Worm (Caenorhabditis elegans) whole organism, L4/young adult: ENCODE results near the gene ZK632.9.
A peak's percentile ranks its signal among the peaks of the same experiment; 100 is the strongest.

ENCODE experiments used
- W03F9.2 ChIP-seq: fragments of 150-350 bp; optimal IDR thresholded peaks from 2 replicates; lab custom pipeline; 2014; ENCODE audit warnings: missing biosample characterization, missing genetic modification characterization
- dao-5 ChIP-seq: sonication (generic microtip); optimal IDR thresholded peaks from 2 replicates; lab custom pipeline; 2016; ENCODE audit warnings: missing genotype, missing genetic modification characterization, moderate library complexity, missing compliant biosample characterization
- him-1 ChIP-seq: sonication (generic microtip); optimal IDR thresholded peaks from 2 replicates; lab custom pipeline; 2016; ENCODE audit warnings: missing genotype, missing genetic modification reagents, missing genetic modification characterization, missing compliant biosample characterization

ZK632.9 gene

ce11 chrIII:9853667-9854620 lies 28.7 kb upstream of the ZK632.9 start:
- TF ChIP-seq him-1: no peak
- TF ChIP-seq W03F9.2 (tag; lab: Kevin White, UChicago): no peak
- no peak for TF ChIP-seq dao-5 (tag; lab: Kevin White, UChicago)

ce11 chrIII:9851547-9851946 lies 26.3 kb upstream of the ZK632.9 start, which contains the start of gene K11H3.3:
K11H3.3 (plus strand) TSS chrIII:9851854.
- TF ChIP-seq dao-5 (tag; lab: Kevin White, UChicago): no peak
- TF ChIP-seq him-1: no peak
- no peak for TF ChIP-seq W03F9.2 (tag; lab: Kevin White, UChicago)

ce11 chrIII:9850877-9851276 lies 25.6 kb upstream of the ZK632.9 start:
- TF ChIP-seq him-1 (no peak), dao-5 (tag; lab: Kevin White, UChicago) (no peak), W03F9.2 (tag; lab: Kevin White, UChicago) (no peak)

ce11 chrIII:9849950-9850349 lies 24.7 kb upstream of the ZK632.9 start:
- TF ChIP-seq W03F9.2 (tag; lab: Kevin White, UChicago): no peak

ce11 chrIII:9848603-9849002 lies 23.4 kb upstream of the ZK632.9 start:
- TF ChIP-seq dao-5 (tag; lab: Kevin White, UChicago) (no peak), him-1 (no peak), W03F9.2 (tag; lab: Kevin White, UChicago) (no peak)

- TF ChIP-seq W03F9.2 (tag; lab: Kevin White, UChicago) (peak; percentile 69), dao-5 (tag; lab: Kevin White, UChicago) (no peak)
These were observed 22.9 kb upstream of the ZK632.9 start, which contains the start of gene mrpl-36 for ce11 chrIII:9848083-9848482. mrpl-36 (minus strand) TSS chrIII:9848116.

ce11 chrIII:9846093-9846492 lies 20.9 kb upstream of the ZK632.9 start, which contains the start of gene K11H3.2:
K11H3.2 (plus strand) TSS chrIII:9846393.
- no peak for TF ChIP-seq him-1
- no peak for TF ChIP-seq W03F9.2 (tag; lab: Kevin White, UChicago)
- no peak for TF ChIP-seq dao-5 (tag; lab: Kevin White, UChicago)

- TF ChIP-seq W03F9.2 (tag; lab: Kevin White, UChicago) (no peak), him-1 (no peak), dao-5 (tag; lab: Kevin White, UChicago) (no peak)
These were observed 18.5 kb upstream of the ZK632.9 start, which contains the start of gene K11H3.5 for ce11 chrIII:9843715-9844114. K11H3.5 (plus strand) TSS chrIII:9843768.

- TF ChIP-seq him-1 (no peak), dao-5 (tag; lab: Kevin White, UChicago) (no peak), W03F9.2 (tag; lab: Kevin White, UChicago) (no peak)
These were observed 9.7 kb upstream of the ZK632.9 start, which contains the start of gene K11H3.8 for ce11 chrIII:9834888-9835287. K11H3.8 (plus strand) TSS chrIII:9835188.

- TF ChIP-seq him-1: no peak
- TF ChIP-seq W03F9.2 (tag; lab: Kevin White, UChicago): no peak
- TF ChIP-seq dao-5 (tag; lab: Kevin White, UChicago): no peak
These were observed 7.3 kb upstream of the ZK632.9 start for ce11 chrIII:9832569-9832968.

ce11 chrIII:9830502-9830901 lies 5.3 kb upstream of the ZK632.9 start, which contains the start of gene ZK632.12:
ZK632.12 (plus strand) TSS chrIII:9830802.
- TF ChIP-seq dao-5 (tag; lab: Kevin White, UChicago): no peak
- TF ChIP-seq W03F9.2 (tag; lab: Kevin White, UChicago): no peak
- TF ChIP-seq him-1: no peak

ce11 chrIII:9827163-9827951 lies 2.1 kb upstream of the ZK632.9 start, which contains the start of the genes ZK632.10 and ZK632.11:
ZK632.10 (minus strand) TSS chrIII:9827722.
ZK632.11 (plus strand) TSS chrIII:9827915.
- no peak for TF ChIP-seq dao-5 (tag; lab: Kevin White, UChicago)
- peak; percentile 85 for TF ChIP-seq W03F9.2 (tag; lab: Kevin White, UChicago)

ce11 chrIII:9826005-9826404 lies 773 bp upstream of the ZK632.9 start:
- TF ChIP-seq him-1: no peak
- no peak for TF ChIP-seq dao-5 (tag; lab: Kevin White, UChicago)
- TF ChIP-seq W03F9.2 (tag; lab: Kevin White, UChicago): no peak
